Fruit fly (Drosophila melanogaster) whole organism, wandering third instar larva: ENCODE data around the gene CG34456.

Experiments
- Abd-B ChIP-seq: fragments of >200 bp; optimal IDR thresholded peaks from 2 replicates; lab custom pipeline; 2017; ENCODE audit warnings: missing biosample characterization, missing genetic modification characterization
- CG32264 ChIP-seq: fragments of 200-800 bp; sonication (Bioruptor generic); optimal IDR thresholded peaks from 2 replicates; lab custom pipeline; 2016; ENCODE audit warnings: missing biosample characterization, missing genetic modification characterization
- CG9705 ChIP-seq: fragments of 200-800 bp; sonication (Bioruptor generic); optimal IDR thresholded peaks from 2 replicates; lab custom pipeline; 2018; ENCODE audit warnings: missing biosample characterization, mild to moderate bottlenecking, missing genetic modification characterization
- CrebA ChIP-seq: fragments of 200-800 bp; sonication (Bioruptor generic); optimal IDR thresholded peaks from 2 replicates; lab custom pipeline; 2016; ENCODE audit warnings: missing biosample characterization, mild to moderate bottlenecking, missing genetic modification characterization, borderline replicate concordance
- Dfd ChIP-seq: fragments of >200 bp; optimal IDR thresholded peaks from 2 replicates; lab custom pipeline; 2017; ENCODE audit warnings: missing biosample characterization, missing genetic modification characterization
- Dif ChIP-seq: fragments of 200-275, 200-300 bp; sonication (Bioruptor generic); optimal IDR thresholded peaks from 2 replicates; lab custom pipeline; 2018; ENCODE audit warnings: missing biosample characterization, missing genetic modification characterization; ENCODE audit not compliant: partially characterized antibody
- GATAd ChIP-seq: sonication (Bioruptor generic); optimal IDR thresholded peaks from 2 replicates; lab custom pipeline; 2016; ENCODE audit warnings: missing biosample characterization, missing genetic modification characterization
- HLH106 ChIP-seq: fragments of 200-800 bp; optimal IDR thresholded peaks from 3 replicates; lab custom pipeline; 2019; ENCODE audit warnings: missing biosample characterization, mild to moderate bottlenecking, missing genetic modification characterization, moderate library complexity
- Hnf4 ChIP-seq: fragments of 200-800 bp; sonication (Bioruptor generic); optimal IDR thresholded peaks from 2 replicates; lab custom pipeline; 2016; ENCODE audit warnings: missing biosample characterization, mild to moderate bottlenecking, missing genetic modification characterization
- Hr78 ChIP-seq: fragments of >200 bp; optimal IDR thresholded peaks from 2 replicates; lab custom pipeline; 2017; ENCODE audit warnings: missing biosample characterization, missing genetic modification characterization
- Hr83 ChIP-seq: fragments of 200-300 bp; sonication (Bioruptor generic); optimal IDR thresholded peaks from 2 replicates; lab custom pipeline; 2016; ENCODE audit warnings: missing biosample characterization, mild to moderate bottlenecking, missing genetic modification characterization, moderate library complexity; ENCODE audit not compliant: poor library complexity, severe bottlenecking
- Jra ChIP-seq: sonication (Bioruptor generic); optimal IDR thresholded peaks from 2 replicates; lab custom pipeline; 2016; ENCODE audit warnings: missing biosample characterization, missing genetic modification characterization
- Mio ChIP-seq: sonication (Bioruptor generic); optimal IDR thresholded peaks from 2 replicates; lab custom pipeline; 2016; ENCODE audit warnings: missing biosample characterization, missing genetic modification characterization
- Myc ChIP-seq: fragments of >200 bp; optimal IDR thresholded peaks from 2 replicates; lab custom pipeline; 2017
- N ChIP-seq: fragments of >200 bp; optimal IDR thresholded peaks from 2 replicates; lab custom pipeline; 2018; ENCODE audit warnings: missing biosample characterization, missing external identifiers, missing genetic modification characterization
- OdsH ChIP-seq: fragments of 200-800 bp; sonication (Bioruptor generic); optimal IDR thresholded peaks from 2 replicates; lab custom pipeline; 2016; ENCODE audit warnings: missing biosample characterization, mild to moderate bottlenecking, missing genetic modification characterization
- Rel ChIP-seq, 2 experiments: fragments of 200-800 bp; sonication (Bioruptor generic) in 1 of 2; optimal IDR thresholded peaks; 2 replicates in 1 of 2; 3 replicates in 1 of 2; lab custom pipeline; 2016 to 2019; ENCODE audit warnings: mild to moderate bottlenecking in 2 of 2, missing biosample characterization in 2 of 2, missing genetic modification characterization in 2 of 2, moderate library complexity in 1 of 2
- Sp1 ChIP-seq: fragments of 200-800 bp; sonication (Bioruptor generic); optimal IDR thresholded peaks from 3 replicates; lab custom pipeline; 2019; ENCODE audit warnings: missing biosample characterization, mild to moderate bottlenecking, missing genetic modification characterization, moderate library complexity
- Vsx2 ChIP-seq: fragments of 200-300, 225-300 bp; sonication (Bioruptor generic); optimal IDR thresholded peaks from 2 replicates; lab custom pipeline; 2018; ENCODE audit warnings: missing biosample characterization, missing genetic modification characterization; ENCODE audit not compliant: partially characterized antibody
- br ChIP-seq: fragments of 200-800 bp; sonication (Bioruptor generic); optimal IDR thresholded peaks from 2 replicates; lab custom pipeline; 2016; ENCODE audit warnings: missing biosample characterization, missing genetic modification characterization
- brk ChIP-seq: fragments of 200-800 bp; sonication (Bioruptor generic); optimal IDR thresholded peaks from 2 replicates; lab custom pipeline; 2016; ENCODE audit warnings: missing biosample characterization, mild to moderate bottlenecking, missing genetic modification characterization
- dl ChIP-seq, 2 experiments: fragments of 175-275, 200-275 bp in 1 of 2; fragments of 200-275 bp in 1 of 2; sonication (Bioruptor generic); optimal IDR thresholded peaks; lab custom pipeline; 2018; ENCODE audit warnings: mild to moderate bottlenecking in 2 of 2, missing biosample characterization in 2 of 2, missing genetic modification characterization in 2 of 2, moderate library complexity in 2 of 2; ENCODE audit not compliant: partially characterized antibody in 2 of 2, insufficient read depth in 1 of 2
- dmrt93B ChIP-seq: fragments of 200-800 bp; sonication (Bioruptor generic); optimal IDR thresholded peaks from 2 replicates; lab custom pipeline; 2018; ENCODE audit warnings: missing biosample characterization, mild to moderate bottlenecking, missing genetic modification characterization
- dsf ChIP-seq: sonication (Bioruptor generic); optimal IDR thresholded peaks from 2 replicates; lab custom pipeline; 2016; ENCODE audit warnings: missing biosample characterization, missing genetic modification characterization, borderline replicate concordance
- ey ChIP-seq: fragments of 200-800 bp; sonication (Bioruptor generic); optimal IDR thresholded peaks from 2 replicates; lab custom pipeline; 2016; ENCODE audit warnings: missing biosample characterization, missing genetic modification characterization
- foxo ChIP-seq, 2 experiments: fragments of 200-800 bp; sonication (Bioruptor generic); optimal IDR thresholded peaks; 2 replicates in 1 of 2; 3 replicates in 1 of 2; lab custom pipeline; 2016 to 2017; ENCODE audit warnings: missing biosample characterization in 2 of 2, missing genetic modification characterization in 2 of 2
- fru ChIP-seq: fragments of 200-800 bp; sonication (Bioruptor generic); optimal IDR thresholded peaks from 3 replicates; lab custom pipeline; 2016; ENCODE audit warnings: missing biosample characterization, mild to moderate bottlenecking, missing genetic modification characterization
- h ChIP-seq: fragments of 200-800 bp; sonication (Bioruptor generic); optimal IDR thresholded peaks from 3 replicates; lab custom pipeline; 2016; ENCODE audit warnings: missing biosample characterization, mild to moderate bottlenecking, missing genetic modification characterization
- jim ChIP-seq: fragments of 175-275, 200-325 bp; sonication (Bioruptor generic); optimal IDR thresholded peaks from 2 replicates; lab custom pipeline; 2016; ENCODE audit warnings: missing biosample characterization, mild to moderate bottlenecking, missing genetic modification characterization
- lola ChIP-seq: fragments of >200 bp; optimal IDR thresholded peaks from 2 replicates; lab custom pipeline; 2017; ENCODE audit warnings: missing biosample characterization, missing genetic modification characterization
- pan ChIP-seq: fragments of >200 bp; optimal IDR thresholded peaks from 2 replicates; lab custom pipeline; 2017
- psq ChIP-seq: fragments of 200-800 bp; sonication (Bioruptor generic); optimal IDR thresholded peaks from 3 replicates; lab custom pipeline; 2017; ENCODE audit warnings: missing biosample characterization, mild to moderate bottlenecking, missing genetic modification characterization, moderate library complexity
- rgr ChIP-seq: fragments of 200-800 bp; sonication (Bioruptor generic); optimal IDR thresholded peaks from 3 replicates; lab custom pipeline; 2016; ENCODE audit warnings: missing biosample characterization, mild to moderate bottlenecking, missing genetic modification characterization
- sage ChIP-seq: fragments of 200-800 bp; sonication (Bioruptor generic); optimal IDR thresholded peaks from 2 replicates; lab custom pipeline; 2016; ENCODE audit warnings: missing biosample characterization, mild to moderate bottlenecking, missing genetic modification characterization
- sv ChIP-seq: fragments of 200-800 bp; sonication (Bioruptor generic); optimal IDR thresholded peaks from 3 replicates; lab custom pipeline; 2016; ENCODE audit warnings: missing biosample characterization, missing genetic modification characterization
- tai ChIP-seq: sonication (Bioruptor generic); optimal IDR thresholded peaks from 2 replicates; lab custom pipeline; 2016; ENCODE audit warnings: missing biosample characterization, missing genetic modification characterization
- usp ChIP-seq: fragments of >200 bp; optimal IDR thresholded peaks from 2 replicates; lab custom pipeline; 2017; ENCODE audit warnings: missing biosample characterization, missing genetic modification characterization
- woc ChIP-seq: sonication (Bioruptor generic); optimal IDR thresholded peaks from 2 replicates; lab custom pipeline; 2016; ENCODE audit warnings: missing biosample characterization, mild to moderate bottlenecking, missing genetic modification characterization

CG34456 gene

dm6 chr3L:9361894-9362293, at the start of gene CG34456:
CG34456 (plus strand) TSS chr3L:9362108.
- no peak for TF ChIP-seq Rel (GFP tag; optimal IDR thresholded peaks at IDR 0.05; lab: Kevin White, UChicago)
- peak; percentile 83 for TF ChIP-seq Rel (tag; optimal IDR thresholded peaks at IDR 0.05; lab: Kevin White, UChicago)
- no peak for TF ChIP-seq Abd-B (GFP tag; lab: Kevin White, UChicago)
- peak; percentile 51 for TF ChIP-seq br (GFP tag; lab: Kevin White, UChicago)
- no peak for TF ChIP-seq brk (GFP tag; lab: Kevin White, UChicago)

dm6 chr3L:9333745-9334382, 28.0 kb upstream of the CG34456 start, which contains the start of gene PGRP-LA:
PGRP-LA (plus strand) TSS chr3L:9334332.
- TF ChIP-seq foxo (GFP tag; optimal IDR thresholded peaks at IDR 0.05; lab: Kevin White, UChicago): peak in 1 of 2 experiments; percentile 2
- TF ChIP-seq ey: no peak
- TF ChIP-seq Vsx2 (GFP tag; lab: Kevin White, UChicago): no peak
- no peak for TF ChIP-seq woc (GFP tag; lab: Kevin White, UChicago)
- TF ChIP-seq Myc (lab: Kevin White, UChicago): peak; percentile 32
- TF ChIP-seq HLH106 (tag; lab: Kevin White, UChicago): peak; percentile 18

- TF ChIP-seq tai (no peak), Hnf4 (GFP tag; lab: Kevin White, UChicago) (no peak), foxo (GFP tag; optimal IDR thresholded peaks at IDR 0.05; lab: Kevin White, UChicago) (peak in 1 of 2 experiments; percentile 14), rgr (GFP tag; lab: Kevin White, UChicago) (peak; percentile 13), N (GFP tag; lab: Kevin White, UChicago) (no peak), Hr78 (GFP tag; lab: Kevin White, UChicago) (no peak), Abd-B (GFP tag; lab: Kevin White, UChicago) (no peak), CG32264 (GFP tag; lab: Kevin White, UChicago) (no peak), dmrt93B (peak; percentile 4), lola (no peak), Dif (GFP tag; lab: Kevin White, UChicago) (no peak), brk (GFP tag; lab: Kevin White, UChicago) (no peak), OdsH (GFP tag; lab: Kevin White, UChicago) (peak; percentile 11), br (GFP tag; lab: Kevin White, UChicago) (no peak), GATAd (GFP tag; lab: Kevin White, UChicago) (no peak), Vsx2 (GFP tag; lab: Kevin White, UChicago) (no peak), Hr83 (no peak), CrebA (GFP tag; lab: Kevin White, UChicago) (no peak), Mio (GFP tag; lab: Kevin White, UChicago) (no peak), pan (no peak), Rel (GFP tag; optimal IDR thresholded peaks at IDR 0.05; lab: Kevin White, UChicago) (no peak), Rel (tag; optimal IDR thresholded peaks at IDR 0.05; lab: Kevin White, UChicago) (peak; percentile 91), HLH106 (tag; lab: Kevin White, UChicago) (no peak), h (GFP tag; lab: Kevin White, UChicago) (peak; percentile 33), usp (no peak), woc (GFP tag; lab: Kevin White, UChicago) (no peak), psq (peak; percentile 73), Sp1 (GFP tag; lab: Kevin White, UChicago) (peak; percentile 4), dl (GFP tag; optimal IDR thresholded peaks at IDR 0.05; lab: Kevin White, UChicago; ENCODE audit: insufficient read depth in 1 of 2, partially characterized antibody in 2 of 2) (peak in 1 of 2 experiments; percentile 0), sage (GFP tag; lab: Kevin White, UChicago) (no peak), sv (GFP tag; lab: Kevin White, UChicago) (no peak), fru (GFP tag; lab: Kevin White, UChicago) (no peak), ey (no peak), Jra (GFP tag; lab: Kevin White, UChicago) (no peak), Dfd (GFP tag; lab: Kevin White, UChicago) (no peak), CG9705 (GFP tag; lab: Kevin White, UChicago) (no peak), dsf (GFP tag; lab: Kevin White, UChicago) (no peak), jim (GFP tag; lab: Kevin White, UChicago) (no peak), Myc (lab: Kevin White, UChicago) (no peak)
Observed at dm6 chr3L:9335711-9336110, 26.2 kb upstream of the CG34456 start.
